Fruit fly (Drosophila melanogaster): ENCODE measurements around the gene CG33189.
A peak's percentile ranks its signal among the peaks of the same experiment; 100 is the strongest.

Gene CG33189

dm6 chr3R:8731597-8732263, 48.9 kb downstream of the CG33189 start, which contains the start of the genes M1BP and CG8202 (continued):
- TF ChIP-seq lov (optimal IDR thresholded peaks at IDR 0.05) (no peak), lov (GFP tag; IDR thresholded peaks at IDR 0.05) (no peak), Sox102F (GFP tag; optimal IDR thresholded peaks at IDR 0.05) (peak; percentile 91), Opbp (GFP tag; IDR thresholded peaks at IDR 0.05; ENCODE audit: partially characterized antibody) (no peak), ind (GFP tag; optimal IDR thresholded peaks at IDR 0.05) (peak; percentile 94), CG2129 (GFP tag; IDR thresholded peaks at IDR 0.05; ENCODE audit: partially characterized antibody) (no peak), CG18619 (GFP tag; optimal IDR thresholded peaks at IDR 0.05) (peak; percentile 93), CG15269 (tag; optimal IDR thresholded peaks at IDR 0.05) (peak; percentile 89), gro (GFP tag; optimal IDR thresholded peaks at IDR 0.05) (peak; percentile 17), CG31365 (tag; optimal IDR thresholded peaks at IDR 0.05) (no peak), pho (GFP tag; optimal IDR thresholded peaks at IDR 0.05) (peak; percentile 59), CG6689 (GFP tag; IDR thresholded peaks at IDR 0.05) (peak; percentile 84), caup (GFP tag; optimal IDR thresholded peaks at IDR 0.05; ENCODE audit: severe bottlenecking) (peak; percentile 88), CG11723 (GFP tag; optimal IDR thresholded peaks at IDR 0.05) (peak; percentile 87), CG4854 (GFP tag; optimal IDR thresholded peaks at IDR 0.05) (peak; percentile 25), rib (GFP tag; IDR thresholded peaks at IDR 0.05) (no peak), ac (GFP tag; optimal IDR thresholded peaks at IDR 0.05) (peak; percentile 74), CG6272 (GFP tag; IDR thresholded peaks at IDR 0.05) (peak; percentile 59; the same call in 1 of the 2 replicates), Rfx (GFP tag; IDR thresholded peaks at IDR 0.05) (peak; percentile 80), pnt (GFP tag; optimal IDR thresholded peaks at IDR 0.05) (peak; percentile 70), CG14050 (GFP tag; IDR thresholded peaks at IDR 0.05) (0 out of 3 replicates have a peak, but pooled peaks have one; percentile 50), Side (GFP tag; optimal IDR thresholded peaks at IDR 0.05) (peak; percentile 32), oc (tag; optimal IDR thresholded peaks at IDR 0.05) (no peak), Chrac-16 (GFP tag; optimal IDR thresholded peaks at IDR 0.05) (peak; percentile 86), Dfd (GFP tag; optimal IDR thresholded peaks at IDR 0.05) (no peak), her (GFP tag; optimal IDR thresholded peaks at IDR 0.05) (no peak), Dip3 (GFP tag; optimal IDR thresholded peaks at IDR 0.05) (peak; percentile 13), gsb-n (tag; optimal IDR thresholded peaks at IDR 0.05) (peak; percentile 93), kah (GFP tag; optimal IDR thresholded peaks at IDR 0.05) (peak; percentile 85), btn (GFP tag; optimal IDR thresholded peaks at IDR 0.05) (no peak), lilli (GFP tag; optimal IDR thresholded peaks at IDR 0.05) (peak; percentile 81), hb (GFP tag; IDR thresholded peaks at IDR 0.05; ENCODE audit: partially characterized antibody) (no peak), CG7556 (GFP tag; optimal IDR thresholded peaks at IDR 0.05) (peak; percentile 96), Lhr (GFP tag; optimal IDR thresholded peaks at IDR 0.05) (peak; percentile 18), Nf-YC (tag; optimal IDR thresholded peaks at IDR 0.05) (peak; percentile 88), CG11696 (GFP tag; IDR thresholded peaks at IDR 0.05) (0 out of 2 replicates have a peak, but pooled peaks have one; percentile 15), yki (optimal IDR thresholded peaks at IDR 0.05) (peak; percentile 29), knrl (GFP tag; IDR thresholded peaks at IDR 0.05; ENCODE audit: partially characterized antibody) (no peak), CG33213 (GFP tag; optimal IDR thresholded peaks at IDR 0.05) (no peak), CG42726 (GFP tag; IDR thresholded peaks at IDR 0.05; ENCODE audit: partially characterized antibody) (no peak), CG10274 (GFP tag; optimal IDR thresholded peaks at IDR 0.05) (no peak), kay (GFP tag; optimal IDR thresholded peaks at IDR 0.05) (peak; percentile 49)

All from whole organism, embryonic.